Worm (Caenorhabditis elegans): ENCODE measurements around the gene T08B1.1.

DNA sequence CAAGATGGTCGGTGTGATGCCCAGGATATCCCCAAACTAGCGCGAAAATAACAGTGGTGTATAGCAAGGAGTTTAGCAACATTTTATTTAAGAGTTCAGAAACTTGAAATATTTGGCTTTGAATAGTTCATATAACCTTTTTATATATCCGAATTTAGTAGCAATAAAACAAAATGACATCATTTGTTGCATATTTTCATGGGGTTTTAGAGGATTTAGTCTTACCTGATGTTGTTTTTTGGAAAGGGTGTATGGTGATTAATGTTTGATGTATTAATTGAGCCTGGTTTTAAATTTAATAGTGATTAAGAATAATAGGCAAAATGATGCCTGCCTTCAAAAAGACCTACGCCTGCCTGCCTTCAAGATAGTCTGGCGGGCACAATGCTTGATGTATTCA lies 29.6 kb upstream of the T08B1.1 start, which contains the start of gene F59A7.2:
- TF ChIP-seq W03F9.2 (tag; optimal IDR thresholded peaks at IDR 0.05) (no peak), dao-5 (tag; optimal IDR thresholded peaks at IDR 0.05) (no peak), him-1 (tag; optimal IDR thresholded peaks at IDR 0.05) (no peak)

Measured in whole organism, L4/young adult.